Worm (Caenorhabditis elegans) whole organism, early embryonic: ENCODE results near the gene F26C11.4.

ENCODE experiments used
- B0310.2 ChIP-seq: sonication (generic microtip); optimal IDR thresholded peaks from 2 replicates; lab custom pipeline; 2016; ENCODE audit warnings: mild to moderate bottlenecking, missing genetic modification characterization, missing compliant biosample characterization
- aly-1 ChIP-seq: sonication (generic microtip); optimal IDR thresholded peaks from 2 replicates; lab custom pipeline; 2016; ENCODE audit warnings: missing genetic modification characterization, missing compliant biosample characterization
- ama-1 ChIP-seq: fragments of 150-350 bp; optimal IDR thresholded peaks from 2 replicates; lab custom pipeline; 2014
- ceh-36 ChIP-seq: sonication (generic microtip); optimal IDR thresholded peaks from 2 replicates; lab custom pipeline; 2016; ENCODE audit warnings: missing genetic modification characterization, inconsistent platforms, missing compliant biosample characterization
- ets-7 ChIP-seq: sonication (generic microtip); optimal IDR thresholded peaks from 2 replicates; lab custom pipeline; 2016; ENCODE audit warnings: missing genotype, missing genetic modification characterization, missing compliant biosample characterization
- flt-1 ChIP-seq: fragments of 200-800 bp; sonication (Bioruptor generic); IDR thresholded peaks from 2 replicates; pipeline ENCODE4 v1.3.6; 2022; ENCODE audit warnings: missing genetic modification characterization, missing compliant biosample characterization
- hmbx-1 ChIP-seq: sonication (generic microtip); optimal IDR thresholded peaks from 2 replicates; lab custom pipeline; 2016; ENCODE audit warnings: mild to moderate bottlenecking, missing genetic modification characterization, missing compliant biosample characterization
- hmg-4 ChIP-seq: fragments of 200-800 bp; sonication (Bioruptor generic); optimal IDR thresholded peaks from 2 replicates; lab custom pipeline; 2018; ENCODE audit warnings: mild to moderate bottlenecking, missing genetic modification characterization, missing compliant biosample characterization
- hnd-1 ChIP-seq: sonication (generic microtip); optimal IDR thresholded peaks from 2 replicates; lab custom pipeline; 2016; ENCODE audit warnings: missing genetic modification characterization, missing compliant biosample characterization
- pes-1 ChIP-seq: fragments of 200-800 bp; sonication (Bioruptor generic); IDR thresholded peaks from 2 replicates; pipeline ENCODE4 v1.3.6; 2022; ENCODE audit warnings: missing genetic modification reagents, missing genetic modification characterization, missing compliant biosample characterization
- scrt-1 ChIP-seq: fragments of 200-800 bp; sonication (Bioruptor generic); IDR thresholded peaks from 2 replicates; pipeline ENCODE4 v1.3.6; 2022; ENCODE audit warnings: missing genetic modification characterization, missing compliant biosample characterization
- tbx-11 ChIP-seq: fragments of 200-800 bp; sonication (Bioruptor generic); IDR thresholded peaks from 2 replicates; pipeline ENCODE4 v1.3.6; 2022; ENCODE audit warnings: missing genetic modification characterization, missing compliant biosample characterization
- tbx-37 ChIP-seq: fragments of 200-800 bp; sonication (Bioruptor generic); conservative IDR thresholded peaks from 2 replicates; pipeline ENCODE4 v1.3.6; 2022; ENCODE audit warnings: missing genetic modification reagents, missing genetic modification characterization, missing compliant biosample characterization
- tra-4 ChIP-seq: sonication (generic microtip); optimal IDR thresholded peaks from 2 replicates; lab custom pipeline; 2017; ENCODE audit warnings: missing genetic modification characterization, missing compliant biosample characterization

ce11 chrII:9898744-9899143 is 17.3 kb downstream of the F26C11.4 start:
- TF ChIP-seq hnd-1 (no peak), tra-4 (tag; lab: Kevin White, UChicago) (no peak), scrt-1 (no peak), ama-1 (no peak), ceh-36 (tag; lab: Kevin White, UChicago) (no peak), ets-7 (tag; lab: Kevin White, UChicago) (no peak), tbx-37 (no peak), B0310.2 (no peak), tbx-11 (no peak), hmbx-1 (no peak), aly-1 (tag; lab: Kevin White, UChicago) (no peak), flt-1 (no peak), hmg-4 (GFP tag; lab: Kevin White, UChicago) (no peak), pes-1 (GFP tag; lab: Robert Waterston, UW) (no peak)
